Fruit fly (Drosophila melanogaster): ENCODE results near the gene Smg6.

The Smg6 gene

DNA sequence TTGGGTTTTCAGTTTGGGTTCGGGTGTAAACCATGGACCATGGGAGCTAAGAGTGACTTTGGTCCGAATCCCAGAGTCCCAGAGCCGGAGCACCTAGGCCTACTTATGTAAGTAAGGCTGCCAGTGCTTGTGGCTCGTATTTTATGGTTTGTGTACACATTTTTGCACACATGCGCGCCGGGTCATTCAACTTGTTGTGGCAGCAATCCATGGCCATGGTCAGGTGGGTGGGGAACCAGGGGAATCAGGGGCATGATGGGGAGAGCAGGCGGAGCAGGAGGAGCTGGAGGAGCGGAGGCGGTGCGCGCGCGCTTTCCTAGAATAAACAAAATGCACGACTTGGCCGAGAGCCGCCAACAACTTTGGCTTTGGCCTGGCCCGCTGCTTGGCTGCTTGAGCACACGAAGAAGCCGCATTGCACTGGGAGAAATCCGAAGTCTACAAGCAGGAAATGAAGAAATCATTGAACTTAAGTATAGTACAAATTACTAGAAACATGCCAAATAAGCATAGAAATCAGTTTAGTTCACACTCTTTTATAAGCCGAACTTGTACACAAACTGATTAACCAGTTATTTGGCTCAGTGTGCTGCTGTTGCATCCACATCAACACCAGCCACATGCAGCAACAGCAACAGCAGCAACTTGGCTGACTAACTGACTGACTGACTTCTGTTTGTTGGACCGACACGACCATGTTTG lies 23.4 kb downstream of the Smg6 start (continued):
- peak; percentile 92 for TF ChIP-seq Drgx (GFP tag; IDR thresholded peaks at IDR 0.05)
- TF ChIP-seq CG17328 (GFP tag; IDR thresholded peaks at IDR 0.05): 0 out of 2 replicates have a peak, but pooled peaks have one; percentile 26

DNA sequence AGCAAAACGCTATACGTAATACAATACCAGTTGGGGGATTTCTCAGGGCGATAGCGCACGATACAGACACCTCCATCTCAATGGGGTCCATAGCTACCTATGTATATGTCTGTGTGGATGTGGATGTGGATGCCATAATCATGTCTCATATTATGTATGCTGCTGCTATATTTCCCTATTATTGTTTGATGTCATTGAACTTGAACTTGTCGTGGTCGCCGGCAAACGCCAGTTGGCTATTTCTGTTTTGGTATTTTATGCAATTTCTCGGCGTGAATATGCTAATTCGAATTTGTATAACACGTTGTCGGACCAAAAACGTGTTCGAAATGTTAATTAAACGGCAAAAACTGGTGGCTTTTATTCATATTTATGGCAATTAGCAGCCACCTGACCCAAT lies 27.5 kb downstream of the Smg6 start:
- no peak for TF ChIP-seq ranshi (GFP tag; IDR thresholded peaks at IDR 0.05)
- TF ChIP-seq NFAT (GFP tag; IDR thresholded peaks at IDR 0.05): no peak
- peak; percentile 73 for TF ChIP-seq abd-A (tag; optimal IDR thresholded peaks at IDR 0.05)
- TF ChIP-seq fd96Cb (tag; optimal IDR thresholded peaks at IDR 0.05): no peak
- no peak for TF ChIP-seq CG7556 (GFP tag; optimal IDR thresholded peaks at IDR 0.05)
- peak; percentile 90; the same call in 2 of the 4 replicates for TF ChIP-seq chinmo (GFP tag; IDR thresholded peaks at IDR 0.05; ENCODE audit: partially characterized antibody)
- TF ChIP-seq CG1233 (GFP tag; optimal IDR thresholded peaks at IDR 0.05): no peak
- TF ChIP-seq CG9437 (GFP tag; optimal IDR thresholded peaks at IDR 0.05): no peak
- no peak for TF ChIP-seq Poxn (GFP tag; IDR thresholded peaks at IDR 0.05)
- no peak for TF ChIP-seq CG14965 (GFP tag; optimal IDR thresholded peaks at IDR 0.05; ENCODE audit: borderline replicate concordance)
- TF ChIP-seq sd (tag; optimal IDR thresholded peaks at IDR 0.05): peak; percentile 81
- TF ChIP-seq vvl (GFP tag; IDR thresholded peaks at IDR 0.05): peak; percentile 80
- no peak for TF ChIP-seq CG9876 (GFP tag; optimal IDR thresholded peaks at IDR 0.05)
- TF ChIP-seq Doc3 (GFP tag; IDR thresholded peaks at IDR 0.05; ENCODE audit: partially characterized antibody): no peak
- no peak for TF ChIP-seq Dll (GFP tag; IDR thresholded peaks at IDR 0.05; ENCODE audit: partially characterized antibody)
- TF ChIP-seq Pdp1 (GFP tag; optimal IDR thresholded peaks at IDR 0.05): peak in 1 of 2 experiments; percentile 64
- TF ChIP-seq Eip74EF (GFP tag; optimal IDR thresholded peaks at IDR 0.05): peak in 1 of 2 experiments; percentile 75
- peak; percentile 55 for TF ChIP-seq cwo (GFP tag; optimal IDR thresholded peaks at IDR 0.05)
- no peak for TF ChIP-seq fd102C (GFP tag; optimal IDR thresholded peaks at IDR 0.05)
- no peak for TF ChIP-seq schlank (tag; optimal IDR thresholded peaks at IDR 0.05)
- no peak for TF ChIP-seq pum (GFP tag; optimal IDR thresholded peaks at IDR 0.05)
- TF ChIP-seq jumu (GFP tag; optimal IDR thresholded peaks at IDR 0.05): no peak
- peak; percentile 38 for TF ChIP-seq CG15269 (tag; optimal IDR thresholded peaks at IDR 0.05)
- TF ChIP-seq ems (GFP tag; optimal IDR thresholded peaks at IDR 0.05): no peak
- TF ChIP-seq CG12769 (tag; optimal IDR thresholded peaks at IDR 0.05): peak; percentile 59
- TF ChIP-seq nau (GFP tag; optimal IDR thresholded peaks at IDR 0.05): no peak
- no peak for TF ChIP-seq slp2 (GFP tag; optimal IDR thresholded peaks at IDR 0.05)
- no peak for TF ChIP-seq fd64A (GFP tag; optimal IDR thresholded peaks at IDR 0.05)
- TF ChIP-seq CG10209 (GFP tag; optimal IDR thresholded peaks at IDR 0.05): no peak
- TF ChIP-seq Sox102F (GFP tag; optimal IDR thresholded peaks at IDR 0.05): peak; percentile 1
- TF ChIP-seq CG11696 (GFP tag; IDR thresholded peaks at IDR 0.05): no peak
- peak; percentile 3 for TF ChIP-seq cg (GFP tag; optimal IDR thresholded peaks at IDR 0.05)

DNA sequence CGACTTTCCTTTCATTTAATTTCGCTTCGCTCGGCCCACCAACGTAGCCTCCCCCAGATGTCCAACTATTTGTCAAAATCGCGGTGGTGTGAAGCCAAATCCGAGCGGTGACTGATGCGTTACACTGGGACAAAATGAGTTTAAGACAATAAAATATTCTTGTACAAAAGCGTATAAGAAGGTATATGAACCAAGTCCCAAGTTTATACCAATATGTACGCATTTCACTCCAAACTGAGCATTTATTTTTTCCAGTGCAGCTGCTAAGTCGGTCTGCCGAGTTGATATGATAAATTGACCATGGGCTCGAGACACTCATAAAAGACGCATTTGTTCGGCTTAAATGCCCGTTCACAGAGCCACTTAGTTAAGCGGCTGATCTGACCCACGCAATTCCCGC lies 28.5 kb downstream of the Smg6 start:
- TF ChIP-seq pfk (GFP tag; optimal IDR thresholded peaks at IDR 0.05) (no peak), dmrt99B (tag; optimal IDR thresholded peaks at IDR 0.05) (peak; percentile 75), CG15514 (GFP tag; optimal IDR thresholded peaks at IDR 0.05) (peak; percentile 36), tgo (GFP tag; IDR thresholded peaks at IDR 0.05) (peak; percentile 72), bab2 (GFP tag; optimal IDR thresholded peaks at IDR 0.05) (peak; percentile 66), H2.0 (GFP tag; IDR thresholded peaks at IDR 0.05) (peak; percentile 72), CG11504 (tag; optimal IDR thresholded peaks at IDR 0.05) (peak; percentile 75), CG2712 (tag; optimal IDR thresholded peaks at IDR 0.05) (peak; percentile 45), sug (tag; optimal IDR thresholded peaks at IDR 0.05) (no peak), Rfx (GFP tag; IDR thresholded peaks at IDR 0.05) (peak; percentile 74), lilli (GFP tag; optimal IDR thresholded peaks at IDR 0.05) (peak; percentile 42), CG30431 (GFP tag; optimal IDR thresholded peaks at IDR 0.05) (peak; percentile 39), unpg (GFP tag; optimal IDR thresholded peaks at IDR 0.05) (peak; percentile 46), Hr51 (GFP tag; optimal IDR thresholded peaks at IDR 0.05) (peak; percentile 20 to 70)

Measured in whole organism, embryonic.